Worm (Caenorhabditis elegans) whole organism, mixed stage, embryonic: ENCODE data around the gene oac-2.
"Not testable (repeated sequence)": the region's sequence is repeated elsewhere in the genome, so short reads cannot be mapped to it uniquely, and the experiment has no call there.

Experiments used
- ceh-39 ChIP-seq: fragments of 150-350 bp; optimal IDR thresholded peaks from 2 replicates; lab custom pipeline; 2014; ENCODE audit warnings: missing biosample characterization, missing genetic modification characterization
- elt-1 ChIP-seq: sonication (generic microtip); optimal IDR thresholded peaks from 2 replicates; lab custom pipeline; 2017; ENCODE audit warnings: missing genetic modification characterization, mild to moderate bottlenecking, missing compliant biosample characterization, antibody characterized with exemption, moderate library complexity, borderline replicate concordance; ENCODE audit not compliant: insufficient read depth
- lin-13 ChIP-seq: fragments of 150-350 bp; optimal IDR thresholded peaks from 2 replicates; lab custom pipeline; 2014; ENCODE audit warnings: missing biosample characterization, missing genetic modification characterization
- lsy-2 ChIP-seq: fragments of 150-350 bp; optimal IDR thresholded peaks from 2 replicates; lab custom pipeline; 2014; ENCODE audit warnings: missing biosample characterization, missing genetic modification characterization
- nhr-12 ChIP-seq: fragments of 150-350 bp; optimal IDR thresholded peaks from 2 replicates; lab custom pipeline; 2014; ENCODE audit warnings: missing biosample characterization, missing genetic modification characterization
- nhr-28 ChIP-seq: fragments of 150-350 bp; optimal IDR thresholded peaks from 2 replicates; lab custom pipeline; 2014; ENCODE audit warnings: missing biosample characterization, missing genetic modification characterization
- nhr-76 ChIP-seq: sonication (generic microtip); optimal IDR thresholded peaks from 2 replicates; lab custom pipeline; 2017; ENCODE audit warnings: missing biosample characterization, missing genetic modification characterization
- pha-4 ChIP-seq: fragments of 150-350 bp; optimal IDR thresholded peaks from 2 replicates; lab custom pipeline; 2018; ENCODE audit warnings: missing biosample characterization, missing genetic modification reagents, missing genetic modification characterization
- sptf-1 ChIP-seq: sonication (generic microtip); optimal IDR thresholded peaks from 2 replicates; lab custom pipeline; 2017; ENCODE audit warnings: mild to moderate bottlenecking, missing genetic modification characterization, moderate library complexity, missing compliant biosample characterization
- tbx-8 ChIP-seq: fragments of 200-800 bp; sonication (Bioruptor generic); optimal IDR thresholded peaks from 2 replicates; lab custom pipeline; 2018; ENCODE audit warnings: mild to moderate bottlenecking, missing genetic modification characterization, moderate library complexity, missing compliant biosample characterization
- unc-39 ChIP-seq: fragments of 150-350 bp; optimal IDR thresholded peaks from 2 replicates; lab custom pipeline; 2014; ENCODE audit warnings: missing biosample characterization, missing genetic modification characterization
- ztf-11 ChIP-seq: fragments of 150-350 bp; optimal IDR thresholded peaks from 2 replicates; lab custom pipeline; 2014; ENCODE audit warnings: missing biosample characterization, missing genetic modification characterization

DNA sequence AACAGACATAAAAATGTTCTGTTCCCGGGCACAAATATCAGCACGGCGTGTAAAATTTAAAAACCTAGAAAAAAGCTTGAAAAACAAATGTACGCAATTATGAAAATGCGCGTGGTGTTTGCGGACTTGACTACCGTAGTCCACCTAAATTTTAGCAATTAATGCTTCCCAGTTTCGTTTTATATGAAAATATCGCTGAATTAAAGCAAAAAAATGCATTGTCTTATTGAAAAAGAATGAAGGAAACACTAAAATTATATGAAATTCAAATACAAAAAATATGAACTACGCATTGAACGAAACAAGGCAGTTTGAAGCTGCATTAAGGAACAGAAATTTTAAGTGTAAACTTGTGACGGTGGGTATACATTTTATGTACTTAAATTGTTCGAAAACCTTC is 31.3 kb upstream of the oac-2 start, which contains the start of gene ugt-64:
- not testable (repeated sequence) for TF ChIP-seq ztf-11 (tag; lab: Kevin White, UChicago); nhr-12 (tag; lab: Kevin White, UChicago); tbx-8 (GFP tag; lab: Kevin White, UChicago); unc-39 (tag; lab: Kevin White, UChicago); lin-13 (tag; lab: Kevin White, UChicago); nhr-28 (tag; lab: Kevin White, UChicago); pha-4 (tag; lab: Kevin White, UChicago); sptf-1 (tag; lab: Kevin White, UChicago); elt-1; ceh-39; lsy-2; nhr-76 (tag; lab: Kevin White, UChicago)
